Fruit fly (Drosophila melanogaster): ENCODE measurements around the gene CG34140.

The CG34140 gene

dm6 chr3L:205723-206284 lies 21.6 kb upstream of the CG34140 start, which contains the start of the genes Gk1 and CG13876 (continued):
- peak; percentile 96 for TF ChIP-seq sug (tag; optimal IDR thresholded peaks at IDR 0.05)
- TF ChIP-seq tll (GFP tag; optimal IDR thresholded peaks at IDR 0.05) = peak in 1 of 2 experiments; percentile 62
- TF ChIP-seq crc (GFP tag; optimal IDR thresholded peaks at IDR 0.05) = no peak
- peak; percentile 89 for TF ChIP-seq Nf-YA (GFP tag; IDR thresholded peaks at IDR 0.05)
- no peak for TF ChIP-seq repo (GFP tag; optimal IDR thresholded peaks at IDR 0.05)
- peak; percentile 97 for TF ChIP-seq CG13296 (GFP tag; optimal IDR thresholded peaks at IDR 0.05)
- peak; percentile 89 for TF ChIP-seq CG7987 (GFP tag; optimal IDR thresholded peaks at IDR 0.05)
- peak; percentile 91 for TF ChIP-seq CG12942 (GFP tag; optimal IDR thresholded peaks at IDR 0.05)
- TF ChIP-seq CG8281 (tag; optimal IDR thresholded peaks at IDR 0.05) = peak; percentile 85
- TF ChIP-seq CG16815 (GFP tag; optimal IDR thresholded peaks at IDR 0.05) = no peak
- peak; percentile 84 for TF ChIP-seq CG32772 (GFP tag; IDR thresholded peaks at IDR 0.05)
- peak; percentile 67 for TF ChIP-seq CG10462 (GFP tag; optimal IDR thresholded peaks at IDR 0.05)
- TF ChIP-seq CG10979 (tag; optimal IDR thresholded peaks at IDR 0.05) = peak; percentile 96
- TF ChIP-seq Lhr (GFP tag; optimal IDR thresholded peaks at IDR 0.05) = no peak
- TF ChIP-seq Atf-2 (GFP tag; optimal IDR thresholded peaks at IDR 0.05) = peak; percentile 27
- TF ChIP-seq CG16813 (GFP tag; IDR thresholded peaks at IDR 0.05; ENCODE audit: partially characterized antibody) = no peak
- TF ChIP-seq Elba2 (GFP tag; optimal IDR thresholded peaks at IDR 0.05) = peak; percentile 58
- TF ChIP-seq CG1832 (GFP tag; optimal IDR thresholded peaks at IDR 0.05) = no peak
- peak; percentile 94 for TF ChIP-seq CG1233 (GFP tag; optimal IDR thresholded peaks at IDR 0.05)
- peak; percentile 88 for TF ChIP-seq twi (tag; optimal IDR thresholded peaks at IDR 0.05)
- peak; percentile 21 for TF ChIP-seq CG16863 (GFP tag; optimal IDR thresholded peaks at IDR 0.05)
- TF ChIP-seq CG31224 (GFP tag; IDR thresholded peaks at IDR 0.05) = peak; percentile 88
- TF ChIP-seq CG8944 (GFP tag; optimal IDR thresholded peaks at IDR 0.05) = peak; percentile 17
- no peak for TF ChIP-seq cg (GFP tag; optimal IDR thresholded peaks at IDR 0.05)
- TF ChIP-seq CG12744 (GFP tag; optimal IDR thresholded peaks at IDR 0.05) = peak; percentile 62
- peak; percentile 97 for TF ChIP-seq tap (tag; optimal IDR thresholded peaks at IDR 0.05)
- no peak for TF ChIP-seq CG7963 (GFP tag; IDR thresholded peaks at IDR 0.05; ENCODE audit: partially characterized antibody)
- peak; percentile 84 for TF ChIP-seq CG14667 (GFP tag; IDR thresholded peaks at IDR 0.05)
- peak in 1 of 2 experiments; percentile 9 for TF ChIP-seq Trl (optimal IDR thresholded peaks at IDR 0.05)
- TF ChIP-seq Trl (GFP tag; optimal IDR thresholded peaks at IDR 0.05) = peak; percentile 5
- peak; percentile 93 for TF ChIP-seq NfI (GFP tag; optimal IDR thresholded peaks at IDR 0.05)
- no peak for TF ChIP-seq Dref (GFP tag; IDR thresholded peaks at IDR 0.05)
- TF ChIP-seq schlank (tag; optimal IDR thresholded peaks at IDR 0.05) = peak; percentile 90
- TF ChIP-seq tgo (GFP tag; IDR thresholded peaks at IDR 0.05) = peak; percentile 94
- peak; percentile 90 for TF ChIP-seq Max (GFP tag; optimal IDR thresholded peaks at IDR 0.05)
- peak; percentile 53 for TF ChIP-seq CG17802 (tag; optimal IDR thresholded peaks at IDR 0.05)
- peak; percentile 9 for TF ChIP-seq CG33213 (GFP tag; optimal IDR thresholded peaks at IDR 0.05)
- peak; percentile 3 for TF ChIP-seq CG8089 (GFP tag; optimal IDR thresholded peaks at IDR 0.05)
- TF ChIP-seq corto (GFP tag; optimal IDR thresholded peaks at IDR 0.05) = peak; percentile 94
- peak; percentile 78 for TF ChIP-seq psq (GFP tag; optimal IDR thresholded peaks at IDR 0.05)
- peak; percentile 92 for TF ChIP-seq CG6683 (GFP tag; optimal IDR thresholded peaks at IDR 0.05)
- TF ChIP-seq CG2202 (tag; optimal IDR thresholded peaks at IDR 0.05) = peak; percentile 91
- peak; percentile 82 for TF ChIP-seq toy (GFP tag; IDR thresholded peaks at IDR 0.05)
- peak; percentile 91 for TF ChIP-seq exex (tag; optimal IDR thresholded peaks at IDR 0.05)
- TF ChIP-seq vfl (GFP tag; optimal IDR thresholded peaks at IDR 0.05) = peak; percentile 70
- peak; percentile 86 for TF ChIP-seq CG10431 (GFP tag; optimal IDR thresholded peaks at IDR 0.05)
- TF ChIP-seq Ravus (GFP tag; IDR thresholded peaks at IDR 0.05) = peak; percentile 77
- no peak for TF ChIP-seq en (GFP tag; optimal IDR thresholded peaks at IDR 0.05)
- TF ChIP-seq dmrt99B (tag; optimal IDR thresholded peaks at IDR 0.05) = peak; percentile 96
- peak; percentile 76 for TF ChIP-seq CG11093 (GFP tag; IDR thresholded peaks at IDR 0.05)

Data from whole organism, embryonic.